Worm (Caenorhabditis elegans): ENCODE results near the gene aex-3.

The aex-3 gene

DNA sequence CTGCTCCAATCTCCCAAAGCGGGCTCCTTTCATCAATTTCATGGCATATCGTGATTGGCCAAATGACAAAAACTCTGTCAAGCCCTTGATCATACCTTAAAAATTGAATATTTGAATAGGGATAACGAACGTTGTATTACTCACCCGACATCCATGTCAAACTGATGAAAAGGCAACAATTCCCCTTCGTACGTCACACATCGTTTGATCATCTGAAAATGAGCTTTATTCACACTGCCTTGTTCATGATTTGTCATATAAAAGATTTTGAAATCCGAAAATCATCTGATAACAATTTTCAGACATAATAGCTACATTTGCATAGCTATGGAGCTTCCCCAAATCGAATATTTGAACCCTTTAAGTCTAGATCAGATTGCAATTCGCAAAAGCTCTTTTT lies 53.0 kb downstream of the aex-3 start, which contains the start of gene M02A10.1:
Gene M02A10.1 (plus strand): TSS at position 301 of the 400 bp plus-strand sequence.
- TF ChIP-seq fkh-2 (tag; optimal IDR thresholded peaks at IDR 0.05) (no peak), ceh-9 (tag; optimal IDR thresholded peaks at IDR 0.05) (no peak), jun-1 (tag; optimal IDR thresholded peaks at IDR 0.05) (no peak), unc-39 (tag; optimal IDR thresholded peaks at IDR 0.05) (no peak), eor-1 (tag; optimal IDR thresholded peaks at IDR 0.05) (no peak), mml-1 (tag; optimal IDR thresholded peaks at IDR 0.05) (no peak), egl-27 (tag; optimal IDR thresholded peaks at IDR 0.05) (no peak), lin-15B (tag; optimal IDR thresholded peaks at IDR 0.05) (no peak), pha-4 (tag; optimal IDR thresholded peaks at IDR 0.05) (no peak), nhr-11 (tag; optimal IDR thresholded peaks at IDR 0.05) (no peak), fkh-10 (GFP tag; optimal IDR thresholded peaks at IDR 0.05) (no peak)
